Fruit fly (Drosophila melanogaster) whole organism: ENCODE measurements around the gene Spc25.
A peak's percentile ranks its signal among the peaks of the same experiment; 100 is the strongest.

Experiments used
- Dll ChIP-seq: fragments of >200 bp; optimal IDR thresholded peaks from 2 replicates; lab custom pipeline; 2017
- EcR ChIP-seq, 2 experiments: fragments of >200 bp; optimal IDR thresholded peaks; 2 replicates each; lab custom pipeline; 2017; ENCODE audit warnings: missing biosample characterization in 2 of 2, missing genetic modification characterization in 2 of 2, missing genetic modification reagents in 2 of 2
- pan ChIP-seq: fragments of >200 bp; optimal IDR thresholded peaks from 2 replicates; lab custom pipeline; 2017
- psq ChIP-seq: fragments of >200 bp; optimal IDR thresholded peaks from 2 replicates; lab custom pipeline; 2017

DNA sequence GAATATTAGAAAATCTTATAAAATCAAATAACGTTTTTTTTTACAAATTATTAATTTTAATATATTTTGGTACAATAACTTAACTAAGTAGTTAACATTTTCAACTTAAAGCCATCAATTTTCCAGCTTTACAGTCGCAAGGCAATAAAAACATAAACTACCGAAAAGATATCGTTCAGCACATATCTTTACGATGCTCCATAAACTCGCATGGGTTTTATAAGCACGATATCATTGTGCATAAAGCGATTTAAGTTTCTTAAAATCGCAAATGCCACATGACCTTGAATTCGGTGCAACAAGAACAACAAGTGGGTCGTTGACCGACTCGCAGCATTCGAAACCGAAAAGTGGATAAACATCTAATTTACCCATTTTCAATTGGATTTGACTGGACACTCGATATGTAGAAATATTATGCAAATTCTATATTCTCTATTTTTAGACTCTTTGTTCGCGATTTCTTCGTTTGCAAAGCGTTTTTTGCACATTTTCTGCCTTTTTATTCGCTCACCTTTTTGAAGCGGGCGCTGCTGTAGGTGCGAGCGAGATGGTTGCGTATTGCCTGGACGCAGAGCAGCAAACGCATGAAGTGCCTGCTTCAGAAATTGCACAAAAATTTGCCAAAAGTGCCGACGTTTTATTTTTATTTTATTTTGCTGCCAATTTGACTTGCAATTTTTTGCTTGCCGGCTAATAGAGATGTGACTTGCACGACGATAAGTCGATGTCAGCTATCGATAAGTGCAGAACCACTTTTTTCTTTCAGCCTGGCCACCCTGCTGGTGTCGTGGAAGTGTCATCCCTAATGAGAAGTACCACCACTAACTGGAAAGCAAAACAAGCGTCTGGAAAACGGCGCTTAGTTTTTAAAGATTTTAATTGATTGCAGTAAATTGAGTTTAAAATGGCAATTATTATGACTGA, at the start of gene Spc25:
- TF ChIP-seq pan (lab: Kevin White, UChicago) (no peak), EcR (GFP tag; optimal IDR thresholded peaks at IDR 0.05; lab: Kevin White, UChicago) (peak; percentile 54 to 84), Dll (lab: Kevin White, UChicago) (no peak), psq (lab: Kevin White, UChicago) (no peak)
